Worm (Caenorhabditis elegans): ENCODE results near the gene R107.5.

DNA sequence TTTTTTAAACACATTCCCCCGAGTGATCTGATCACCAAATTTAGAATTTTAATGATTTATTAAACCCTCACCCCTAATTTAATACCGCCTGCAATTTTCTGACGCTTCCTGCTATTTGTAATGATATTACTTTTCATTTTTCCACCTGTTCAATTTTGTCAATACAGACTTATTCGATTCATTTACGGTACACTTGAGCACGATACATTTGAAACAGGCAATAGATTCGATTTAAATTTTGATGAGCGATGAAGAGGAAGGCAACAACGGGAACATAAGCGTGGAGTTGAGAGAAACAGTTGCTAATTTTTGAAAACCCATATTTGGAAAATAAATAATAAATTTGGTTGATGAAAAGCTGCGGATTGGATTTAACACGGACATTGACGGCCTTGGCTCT is 48.9 kb downstream of the R107.5 start:
- TF ChIP-seq him-1 (tag; optimal IDR thresholded peaks at IDR 0.05) = no peak
- no peak for TF ChIP-seq dao-5 (tag; optimal IDR thresholded peaks at IDR 0.05)

Data from whole organism, L4/young adult.